Worm (Caenorhabditis elegans) whole organism, L3 larva: ENCODE results near the gene sri-21.
"Not testable (repeated sequence)": the region's sequence is repeated elsewhere in the genome, so short reads cannot be mapped to it uniquely, and the experiment has no call there.

ENCODE experiments used
- ama-1 ChIP-seq: fragments of 150-350 bp; optimal IDR thresholded peaks from 2 replicates; lab custom pipeline; 2018
- nhr-67 ChIP-seq: fragments of 150-350 bp; optimal IDR thresholded peaks from 2 replicates; lab custom pipeline; 2014; ENCODE audit warnings: missing biosample characterization, missing genetic modification characterization

- TF ChIP-seq ama-1; nhr-67 (tag; lab: Kevin White, UChicago): not testable (repeated sequence)
Measured at ce11 chrV:3558744-3559143, 9.1 kb downstream of the sri-21 start, which contains the start of gene T24A6.1.
